Fruit fly (Drosophila melanogaster): ENCODE results near the gene Ir75c.

dm6 chr3L:17804511-17804910, 18.1 kb downstream of the Ir75c start, which contains the start of gene ais:
- TF ChIP-seq psq (optimal IDR thresholded peaks at IDR 0.05) = no peak
- TF ChIP-seq h (optimal IDR thresholded peaks at IDR 0.05) = no peak
